Worm (Caenorhabditis elegans) whole organism, early embryonic: ENCODE results near the gene R09H3.3.

Experiments used
- ama-1 ChIP-seq: fragments of 150-350 bp; optimal IDR thresholded peaks from 2 replicates; lab custom pipeline; 2014
- flt-1 ChIP-seq: fragments of 200-800 bp; sonication (Bioruptor generic); IDR thresholded peaks from 2 replicates; pipeline ENCODE4 v1.3.6; 2022; ENCODE audit warnings: missing genetic modification characterization, missing compliant biosample characterization
- scrt-1 ChIP-seq: fragments of 200-800 bp; sonication (Bioruptor generic); IDR thresholded peaks from 2 replicates; pipeline ENCODE4 v1.3.6; 2022; ENCODE audit warnings: missing genetic modification characterization, missing compliant biosample characterization
- tbx-11 ChIP-seq: fragments of 200-800 bp; sonication (Bioruptor generic); IDR thresholded peaks from 2 replicates; pipeline ENCODE4 v1.3.6; 2022; ENCODE audit warnings: missing genetic modification characterization, missing compliant biosample characterization
- tbx-37 ChIP-seq: fragments of 200-800 bp; sonication (Bioruptor generic); conservative IDR thresholded peaks from 2 replicates; pipeline ENCODE4 v1.3.6; 2022; ENCODE audit warnings: missing genetic modification reagents, missing genetic modification characterization, missing compliant biosample characterization

- TF ChIP-seq tbx-37 (GFP tag; lab: Robert Waterston, UW), result no peak
- no peak for TF ChIP-seq ama-1 (lab: Kevin White, UChicago)
- no peak for TF ChIP-seq flt-1 (GFP tag; lab: Robert Waterston, UW)
- no peak for TF ChIP-seq tbx-11 (GFP tag; lab: Robert Waterston, UW)
- TF ChIP-seq scrt-1 (GFP tag; lab: Robert Waterston, UW), result no peak
Observed at ce11 chrX:1712538-1712937, 43.9 kb upstream of the R09H3.3 start, which contains the start of gene fbxa-52.
